Worm (Caenorhabditis elegans) whole organism, midembryonic: Measurements from ENCODE around the gene chil-26.

ENCODE experiments used
- T22C8.4 ChIP-seq: fragments of 200-800 bp; sonication (Bioruptor generic); IDR thresholded peaks from 2 replicates; pipeline ENCODE4 v1.3.6; 2022; ENCODE audit warnings: missing genetic modification characterization, missing compliant biosample characterization
- cog-1 ChIP-seq: sonication (generic microtip); optimal IDR thresholded peaks from 2 replicates; lab custom pipeline; 2016; ENCODE audit warnings: missing genetic modification characterization, missing compliant biosample characterization
- flt-1 ChIP-seq: fragments of 200-800 bp; sonication (Bioruptor generic); IDR thresholded peaks from 2 replicates; pipeline ENCODE4 v1.3.6; 2022; ENCODE audit warnings: missing genetic modification characterization, missing compliant biosample characterization
- klf-2 ChIP-seq: fragments of 200-800 bp; sonication (Bioruptor generic); conservative IDR thresholded peaks from 2 replicates; pipeline ENCODE4 v1.3.6; 2022; ENCODE audit warnings: missing genetic modification reagents, missing genetic modification characterization, missing compliant biosample characterization
- med-1 ChIP-seq: sonication (generic microtip); optimal IDR thresholded peaks from 2 replicates; lab custom pipeline; 2017; ENCODE audit warnings: missing genetic modification characterization, mild to moderate bottlenecking, missing compliant biosample characterization, antibody characterized with exemption, missing genetic modification reagents; ENCODE audit not compliant: insufficient read depth
- ref-1 ChIP-seq: fragments of 200-800 bp; sonication (Bioruptor generic); conservative IDR thresholded peaks from 2 replicates; pipeline ENCODE4 v1.3.6; 2022; ENCODE audit warnings: missing genetic modification reagents, missing genetic modification characterization, missing compliant biosample characterization
- tab-1 ChIP-seq: fragments of 200-800 bp; sonication (Bioruptor generic); IDR thresholded peaks from 2 replicates; pipeline ENCODE4 v1.3.6; 2022; ENCODE audit warnings: missing genetic modification characterization, missing compliant biosample characterization
- ztf-23 ChIP-seq: fragments of 200-800 bp; sonication (Bioruptor generic); IDR thresholded peaks from 2 replicates; pipeline ENCODE4 v1.3.6; 2022; ENCODE audit warnings: missing genetic modification reagents, missing genetic modification characterization, missing compliant biosample characterization
- ztf-29 ChIP-seq: fragments of 200-800 bp; sonication (Bioruptor generic); IDR thresholded peaks from 2 replicates; pipeline ENCODE4 v1.3.6; 2022; ENCODE audit warnings: missing genetic modification reagents, missing genetic modification characterization, missing compliant biosample characterization

chil-26 gene

ce11 chrII:9477567-9477966 lies 2.7 kb downstream of the chil-26 start, which contains the start of gene chil-27:
Gene chil-27, plus strand, starts transcription at chrII:9477867.
- no peak for TF ChIP-seq flt-1 (GFP tag; lab: Robert Waterston, UW)
- TF ChIP-seq T22C8.4 (GFP tag; lab: Robert Waterston, UW), result no peak
- no peak for TF ChIP-seq ref-1 (GFP tag; lab: Robert Waterston, UW)

ce11 chrII:9480006-9480405 lies 5.2 kb downstream of the chil-26 start, which contains the start of gene T19H5.7:
Gene T19H5.7, minus strand, starts transcription at chrII:9480106.
- no peak for TF ChIP-seq ref-1 (GFP tag; lab: Robert Waterston, UW)
- TF ChIP-seq med-1 (GFP tag; lab: Kevin White, UChicago), result no peak
- no peak for TF ChIP-seq T22C8.4 (GFP tag; lab: Robert Waterston, UW)
- TF ChIP-seq tab-1, result no peak
- no peak for TF ChIP-seq flt-1 (GFP tag; lab: Robert Waterston, UW)
- TF ChIP-seq klf-2, result no peak
- TF ChIP-seq cog-1, result no peak
- TF ChIP-seq ztf-23 (GFP tag; lab: Robert Waterston, UW), result no peak
- TF ChIP-seq ztf-29 (GFP tag; lab: Robert Waterston, UW), result no peak

ce11 chrII:9481427-9481826 lies 6.6 kb downstream of the chil-26 start:
- no peak for TF ChIP-seq tab-1
- TF ChIP-seq ztf-29 (GFP tag; lab: Robert Waterston, UW), result no peak
- no peak for TF ChIP-seq med-1 (GFP tag; lab: Kevin White, UChicago)

ce11 chrII:9482529-9482928 lies 7.7 kb downstream of the chil-26 start:
- TF ChIP-seq med-1 (GFP tag; lab: Kevin White, UChicago), result no peak
- no peak for TF ChIP-seq ztf-23 (GFP tag; lab: Robert Waterston, UW)
- no peak for TF ChIP-seq tab-1
- no peak for TF ChIP-seq klf-2
- TF ChIP-seq cog-1, result no peak
- no peak for TF ChIP-seq ztf-29 (GFP tag; lab: Robert Waterston, UW)
- no peak for TF ChIP-seq flt-1 (GFP tag; lab: Robert Waterston, UW)
- TF ChIP-seq T22C8.4 (GFP tag; lab: Robert Waterston, UW), result no peak
- no peak for TF ChIP-seq ref-1 (GFP tag; lab: Robert Waterston, UW)

- no peak for TF ChIP-seq tab-1
- no peak for TF ChIP-seq cog-1
- no peak for TF ChIP-seq ztf-29 (GFP tag; lab: Robert Waterston, UW)
- no peak for TF ChIP-seq klf-2
- TF ChIP-seq ref-1 (GFP tag; lab: Robert Waterston, UW), result no peak
- no peak for TF ChIP-seq ztf-23 (GFP tag; lab: Robert Waterston, UW)
- TF ChIP-seq T22C8.4 (GFP tag; lab: Robert Waterston, UW), result no peak
- TF ChIP-seq med-1 (GFP tag; lab: Kevin White, UChicago), result no peak
Observed at ce11 chrII:9483342-9483741, 8.5 kb downstream of the chil-26 start.

- TF ChIP-seq med-1 (GFP tag; lab: Kevin White, UChicago), result no peak
- TF ChIP-seq ztf-29 (GFP tag; lab: Robert Waterston, UW), result no peak
- TF ChIP-seq tab-1, result no peak
- no peak for TF ChIP-seq flt-1 (GFP tag; lab: Robert Waterston, UW)
- no peak for TF ChIP-seq ztf-23 (GFP tag; lab: Robert Waterston, UW)
- TF ChIP-seq T22C8.4 (GFP tag; lab: Robert Waterston, UW), result no peak
- TF ChIP-seq cog-1, result no peak
Observed at ce11 chrII:9485081-9485730, 10.4 kb downstream of the chil-26 start.

ce11 chrII:9487337-9487950 lies 12.6 kb downstream of the chil-26 start, which contains the start of gene T19H5.4:
Gene T19H5.4, minus strand, starts transcription at chrII:9487387.
- TF ChIP-seq klf-2 (no peak), flt-1 (GFP tag; lab: Robert Waterston, UW) (no peak), cog-1 (no peak)

ce11 chrII:9489922-9490321 lies 15.1 kb downstream of the chil-26 start:
- TF ChIP-seq cog-1 (no peak), ztf-23 (GFP tag; lab: Robert Waterston, UW) (no peak), ref-1 (GFP tag; lab: Robert Waterston, UW) (no peak), med-1 (GFP tag; lab: Kevin White, UChicago) (no peak), klf-2 (no peak), flt-1 (GFP tag; lab: Robert Waterston, UW) (no peak), tab-1 (no peak), T22C8.4 (GFP tag; lab: Robert Waterston, UW) (no peak), ztf-29 (GFP tag; lab: Robert Waterston, UW) (no peak)

- no peak for TF ChIP-seq T22C8.4 (GFP tag; lab: Robert Waterston, UW)
- TF ChIP-seq cog-1, result no peak
- TF ChIP-seq med-1 (GFP tag; lab: Kevin White, UChicago), result no peak
- TF ChIP-seq ztf-29 (GFP tag; lab: Robert Waterston, UW), result no peak
- TF ChIP-seq tab-1, result no peak
- no peak for TF ChIP-seq flt-1 (GFP tag; lab: Robert Waterston, UW)
- no peak for TF ChIP-seq klf-2
- TF ChIP-seq ztf-23 (GFP tag; lab: Robert Waterston, UW), result no peak
- no peak for TF ChIP-seq ref-1 (GFP tag; lab: Robert Waterston, UW)
Observed at ce11 chrII:9490589-9490988, 15.7 kb downstream of the chil-26 start.

- TF ChIP-seq med-1 (GFP tag; lab: Kevin White, UChicago), result no peak
- 0 out of 2 replicates have a peak, but pooled peaks have one; percentile 34 for TF ChIP-seq tab-1
- TF ChIP-seq ztf-29 (GFP tag; lab: Robert Waterston, UW), result no peak
- TF ChIP-seq flt-1 (GFP tag; lab: Robert Waterston, UW), result peak; percentile 42; the same call in 1 of the 2 replicates
- TF ChIP-seq ref-1 (GFP tag; lab: Robert Waterston, UW), result no peak
- peak; percentile 67 for TF ChIP-seq cog-1
Observed at ce11 chrII:9491045-9491444, 16.2 kb downstream of the chil-26 start.
